Worm (Caenorhabditis elegans) whole organism, L3 larva: ENCODE results near the gene agl-1.
A peak's percentile ranks its signal among the peaks of the same experiment; 100 is the strongest.
"Not testable (repeated sequence)": the region's sequence is repeated elsewhere in the genome, so short reads cannot be mapped to it uniquely, and the experiment has no call there.

Experiments used
- R02D3.7 ChIP-seq: fragments of 150-350 bp; optimal IDR thresholded peaks from 2 replicates; lab custom pipeline; 2014; ENCODE audit warnings: missing biosample characterization, missing genetic modification characterization
- aly-2 ChIP-seq: fragments of 150-350 bp; optimal IDR thresholded peaks from 2 replicates; lab custom pipeline; 2014; ENCODE audit warnings: missing biosample characterization, missing genetic modification characterization
- ama-1 ChIP-seq: fragments of 150-350 bp; optimal IDR thresholded peaks from 2 replicates; lab custom pipeline; 2018
- ceh-16 ChIP-seq: sonication (generic microtip); optimal IDR thresholded peaks from 2 replicates; lab custom pipeline; 2017; ENCODE audit warnings: missing biosample characterization, missing genetic modification characterization
- ceh-82 ChIP-seq: fragments of 150-350 bp; optimal IDR thresholded peaks from 2 replicates; lab custom pipeline; 2014; ENCODE audit warnings: missing biosample characterization, missing genetic modification characterization
- ceh-9 ChIP-seq: sonication (generic microtip); optimal IDR thresholded peaks from 2 replicates; lab custom pipeline; 2018; ENCODE audit warnings: missing biosample characterization, missing genetic modification characterization
- egl-27 ChIP-seq: sonication (generic microtip); optimal IDR thresholded peaks from 4 replicates; lab custom pipeline; 2017; ENCODE audit warnings: missing biosample characterization, missing genetic modification reagents, missing genetic modification characterization
- egl-5 ChIP-seq: fragments of 150-350 bp; optimal IDR thresholded peaks from 2 replicates; lab custom pipeline; 2017; ENCODE audit warnings: missing biosample characterization, missing genetic modification reagents, missing genetic modification characterization, inconsistent platforms
- elt-1 ChIP-seq: fragments of 150-350 bp; optimal IDR thresholded peaks from 2 replicates; lab custom pipeline; 2014; ENCODE audit warnings: missing biosample characterization, missing genetic modification characterization
- eor-1 ChIP-seq, 2 experiments: fragments of 150-350 bp; optimal IDR thresholded peaks; 2 replicates each; lab custom pipeline; 2014 to 2018; ENCODE audit warnings: missing biosample characterization in 2 of 2, missing genetic modification characterization in 2 of 2
- fkh-10 ChIP-seq: sonication (generic microtip); optimal IDR thresholded peaks from 2 replicates; lab custom pipeline; 2017; ENCODE audit warnings: missing biosample characterization, missing genetic modification reagents, missing genetic modification characterization
- fkh-2 ChIP-seq: fragments of 150-350 bp; optimal IDR thresholded peaks from 2 replicates; lab custom pipeline; 2014; ENCODE audit warnings: missing biosample characterization, missing genetic modification reagents, missing genetic modification characterization
- hmg-11 ChIP-seq: sonication (generic microtip); optimal IDR thresholded peaks from 2 replicates; lab custom pipeline; 2016; ENCODE audit warnings: missing genetic modification characterization, missing compliant biosample characterization
- jun-1 ChIP-seq: fragments of 150-350 bp; optimal IDR thresholded peaks from 2 replicates; lab custom pipeline; 2014; ENCODE audit warnings: missing biosample characterization, missing genetic modification reagents, missing genetic modification characterization
- lsy-12 ChIP-seq: sonication (generic microtip); optimal IDR thresholded peaks from 2 replicates; lab custom pipeline; 2016; ENCODE audit warnings: mild to moderate bottlenecking, missing genetic modification characterization, missing compliant biosample characterization
- mdl-1 ChIP-seq: fragments of 150-350 bp; optimal IDR thresholded peaks from 2 replicates; lab custom pipeline; 2014; ENCODE audit warnings: missing biosample characterization, missing genetic modification characterization
- mml-1 ChIP-seq: fragments of 150-350 bp; sonication (generic microtip); optimal IDR thresholded peaks from 3 replicates; lab custom pipeline; 2014; ENCODE audit warnings: missing biosample characterization, missing genetic modification characterization
- nfya-1 ChIP-seq: sonication (generic microtip); optimal IDR thresholded peaks from 2 replicates; lab custom pipeline; 2017; ENCODE audit warnings: missing genetic modification characterization, mild to moderate bottlenecking, missing compliant biosample characterization, antibody characterized with exemption, moderate library complexity; ENCODE audit not compliant: insufficient read depth
- nhr-11 ChIP-seq: fragments of 150-350 bp; optimal IDR thresholded peaks from 2 replicates; lab custom pipeline; 2014; ENCODE audit warnings: missing biosample characterization, missing genetic modification characterization
- nhr-12 ChIP-seq: fragments of 150-350 bp; optimal IDR thresholded peaks from 2 replicates; lab custom pipeline; 2014; ENCODE audit warnings: missing biosample characterization, missing genetic modification characterization
- nhr-23 ChIP-seq: fragments of 150-350 bp; optimal IDR thresholded peaks from 2 replicates; lab custom pipeline; 2014; ENCODE audit warnings: missing biosample characterization, missing genetic modification reagents, missing genetic modification characterization
- nhr-237 ChIP-seq: fragments of 150-350 bp; optimal IDR thresholded peaks from 2 replicates; lab custom pipeline; 2014; ENCODE audit warnings: missing biosample characterization, missing genetic modification characterization
- nhr-25 ChIP-seq: sonication (generic microtip); optimal IDR thresholded peaks from 2 replicates; lab custom pipeline; 2017; ENCODE audit warnings: missing biosample characterization, missing genetic modification characterization
- nhr-43 ChIP-seq: sonication (generic microtip); optimal IDR thresholded peaks from 2 replicates; lab custom pipeline; 2016; ENCODE audit warnings: mild to moderate bottlenecking, missing genetic modification characterization, missing compliant biosample characterization; ENCODE audit not compliant: poor library complexity, severe bottlenecking
- nhr-67 ChIP-seq: fragments of 150-350 bp; optimal IDR thresholded peaks from 2 replicates; lab custom pipeline; 2014; ENCODE audit warnings: missing biosample characterization, missing genetic modification characterization
- nhr-76 ChIP-seq: fragments of 150-350 bp; sonication (generic microtip); optimal IDR thresholded peaks from 5 replicates; lab custom pipeline; 2014; ENCODE audit warnings: missing biosample characterization, missing genetic modification characterization
- nhr-77 ChIP-seq: fragments of 150-350 bp; optimal IDR thresholded peaks from 2 replicates; lab custom pipeline; 2014; ENCODE audit warnings: missing biosample characterization, missing genetic modification characterization
- pha-4 ChIP-seq: fragments of 150-350 bp; optimal IDR thresholded peaks from 2 replicates; lab custom pipeline; 2014; ENCODE audit warnings: missing biosample characterization, missing genetic modification reagents, missing genetic modification characterization
- pqm-1 ChIP-seq: fragments of 150-350 bp; optimal IDR thresholded peaks from 2 replicates; lab custom pipeline; 2017; ENCODE audit warnings: missing biosample characterization, missing genetic modification characterization, inconsistent platforms
- sea-2 ChIP-seq: fragments of 150-350 bp; sonication (generic microtip); optimal IDR thresholded peaks from 4 replicates; lab custom pipeline; 2014; ENCODE audit warnings: missing biosample characterization, missing genetic modification reagents, missing genetic modification characterization
- skn-1 ChIP-seq: fragments of 150-350 bp; optimal IDR thresholded peaks from 2 replicates; lab custom pipeline; 2014; ENCODE audit warnings: missing biosample characterization, missing genetic modification characterization
- unc-39 ChIP-seq: sonication (generic microtip); optimal IDR thresholded peaks from 4 replicates; lab custom pipeline; 2017; ENCODE audit warnings: missing biosample characterization, missing genetic modification characterization
- unc-62 ChIP-seq: fragments of 150-350 bp; sonication (generic microtip); optimal IDR thresholded peaks from 4 replicates; lab custom pipeline; 2014; ENCODE audit warnings: missing biosample characterization, missing genetic modification reagents, missing genetic modification characterization
- ztf-11 ChIP-seq: fragments of 150-350 bp; optimal IDR thresholded peaks from 2 replicates; lab custom pipeline; 2014; ENCODE audit warnings: missing biosample characterization, missing genetic modification characterization

agl-1 gene

ce11 chrII:14349356-14349923 is 8.5 kb downstream of the agl-1 start, which contains the start of the genes Y54G11A.17, lin-7 and elof-1 (continued):
- TF ChIP-seq unc-62 (GFP tag; lab: Kevin White, UChicago) (no peak), hmg-11 (tag; lab: Kevin White, UChicago) (peak; percentile 92), skn-1 (tag; lab: Kevin White, UChicago) (peak; percentile 77), egl-27 (tag; lab: Kevin White, UChicago) (no peak), nhr-76 (tag; lab: Kevin White, UChicago) (peak; percentile 9), ama-1 (lab: Kevin White, UChicago) (peak; percentile 92), fkh-10 (GFP tag; lab: Kevin White, UChicago) (peak; percentile 63), sea-2 (GFP tag; lab: Kevin White, UChicago) (no peak), nhr-11 (tag; lab: Kevin White, UChicago) (no peak), nhr-12 (no peak), nhr-67 (peak; percentile 21), elt-1 (tag; lab: Kevin White, UChicago) (no peak), nhr-23 (tag; lab: Kevin White, UChicago) (peak; percentile 88), nhr-43 (tag; lab: Kevin White, UChicago) (peak; percentile 51), nhr-25 (tag; lab: Kevin White, UChicago) (peak; percentile 81), jun-1 (tag; lab: Kevin White, UChicago) (peak; percentile 68), ceh-16 (no peak), nhr-237 (tag; lab: Kevin White, UChicago) (no peak), pqm-1 (tag; lab: Kevin White, UChicago) (peak; percentile 80), lsy-12 (tag; lab: Kevin White, UChicago) (peak; percentile 78), mml-1 (tag; lab: Kevin White, UChicago) (no peak), aly-2 (tag; lab: Kevin White, UChicago) (no peak), pha-4 (peak; percentile 95)

DNA sequence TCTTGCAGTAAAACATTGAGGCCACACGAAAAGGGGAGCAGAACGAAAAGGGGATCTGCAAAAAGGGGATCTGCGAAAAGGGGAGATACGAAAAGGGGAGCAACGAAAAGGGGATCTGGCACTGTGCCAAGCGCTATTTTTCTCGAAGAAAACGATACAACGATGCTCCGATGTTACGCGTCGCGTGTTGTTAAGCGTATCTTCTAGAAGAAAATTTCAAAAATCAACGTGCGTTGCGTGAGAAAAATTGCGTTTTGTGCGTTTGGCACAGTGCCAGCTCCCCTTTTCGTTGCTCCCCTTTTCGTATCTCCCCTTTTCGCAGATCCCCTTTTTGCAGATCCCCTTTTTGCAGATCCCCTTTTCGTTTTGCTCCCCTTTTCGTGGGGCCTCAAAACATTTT is 11.7 kb downstream of the agl-1 start, which contains the start of gene Y54G11A.9:
TSS of gene Y54G11A.9 (minus strand) at position 196 of the 400 bp plus-strand sequence.
- not testable (repeated sequence) for TF ChIP-seq nfya-1 (tag; lab: Kevin White, UChicago); mdl-1; nhr-237 (tag; lab: Kevin White, UChicago)
- TF ChIP-seq, all 47 proteins: peak for 0; not testable (repeated sequence) for 47

DNA sequence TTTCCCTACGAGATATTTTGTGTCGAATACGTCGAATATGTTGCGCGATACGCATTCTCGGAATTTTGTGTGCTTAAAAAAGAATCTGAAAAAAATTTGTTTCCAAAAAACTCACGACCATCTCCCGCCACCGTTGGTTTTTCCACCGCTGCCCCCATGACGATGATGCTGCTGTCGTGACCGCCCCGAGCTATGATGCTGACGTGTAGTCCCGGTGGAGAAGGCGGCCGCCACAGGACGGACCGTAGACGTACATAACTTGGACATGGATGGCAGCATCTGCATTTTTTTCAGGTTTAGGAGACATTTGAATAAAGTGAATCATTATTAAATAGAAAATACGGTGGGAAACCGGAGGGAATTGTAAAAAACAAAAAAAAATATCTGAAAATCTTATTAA is 13.7 kb downstream of the agl-1 start, which contains the start of gene ddl-3:
TSS of gene ddl-3 (minus strand) at position 289 of the 400 bp plus-strand sequence.
- not testable (repeated sequence) for TF ChIP-seq fkh-10 (GFP tag; lab: Kevin White, UChicago); eor-1 (tag; optimal IDR thresholded peaks at IDR 0.05; lab: Kevin White, UChicago); nhr-12

- TF ChIP-seq nhr-77 (tag; lab: Kevin White, UChicago) (no peak), nhr-67 (no peak)
- TF ChIP-seq, all 47 proteins: peak for 0
These were observed 36.7 kb downstream of the agl-1 start for ce11 chrII:14321225-14321624.

ce11 chrII:14319227-14319626 is 38.7 kb downstream of the agl-1 start:
- TF ChIP-seq fkh-2 (tag; lab: Kevin White, UChicago), result no peak
- TF ChIP-seq sea-2 (GFP tag; lab: Kevin White, UChicago), result no peak
- no peak for TF ChIP-seq ceh-82 (tag; lab: Kevin White, UChicago)
- TF ChIP-seq egl-5 (tag; lab: Kevin White, UChicago), result no peak
- TF ChIP-seq eor-1 (tag; optimal IDR thresholded peaks at IDR 0.05; lab: Kevin White, UChicago), result no peak
- no peak for TF ChIP-seq aly-2 (tag; lab: Kevin White, UChicago)
- TF ChIP-seq nhr-77 (tag; lab: Kevin White, UChicago), result no peak
- no peak for TF ChIP-seq ama-1 (lab: Kevin White, UChicago)
- no peak for TF ChIP-seq nhr-67
- TF ChIP-seq pha-4, result no peak
- no peak for TF ChIP-seq nhr-23 (tag; lab: Kevin White, UChicago)

- TF ChIP-seq nhr-12 (no peak), fkh-2 (tag; lab: Kevin White, UChicago) (no peak), ceh-9 (tag; lab: Kevin White, UChicago) (no peak), aly-2 (tag; lab: Kevin White, UChicago) (no peak), nhr-43 (tag; lab: Kevin White, UChicago) (no peak), skn-1 (tag; lab: Kevin White, UChicago) (no peak), nhr-11 (tag; lab: Kevin White, UChicago) (no peak), jun-1 (tag; lab: Kevin White, UChicago) (no peak), ztf-11 (tag; lab: Kevin White, UChicago) (no peak), egl-5 (tag; lab: Kevin White, UChicago) (no peak), mml-1 (tag; lab: Kevin White, UChicago) (no peak), mdl-1 (no peak), egl-27 (tag; lab: Kevin White, UChicago) (no peak), R02D3.7 (tag; lab: Kevin White, UChicago) (no peak), eor-1 (tag; optimal IDR thresholded peaks at IDR 0.05; lab: Kevin White, UChicago) (no peak), nhr-23 (tag; lab: Kevin White, UChicago) (no peak), unc-39 (tag; lab: Kevin White, UChicago) (no peak)
These were observed 39.9 kb downstream of the agl-1 start, which contains the start of gene Y54G11A.14 for ce11 chrII:14318027-14318426. Gene Y54G11A.14, plus strand, starts transcription at chrII:14318158.
